Worm (Caenorhabditis elegans) whole organism, L1 larva: ENCODE data around the gene W10C4.1.
A peak's percentile ranks its signal among the peaks of the same experiment; 100 is the strongest.

Source experiments
- C34B4.2 ChIP-seq: sonication (generic microtip); optimal IDR thresholded peaks from 2 replicates; lab custom pipeline; 2017; ENCODE audit warnings: mild to moderate bottlenecking, missing genetic modification characterization, missing compliant biosample characterization
- alr-1 ChIP-seq: fragments of 200-800 bp; sonication (Bioruptor generic); optimal IDR thresholded peaks from 2 replicates; lab custom pipeline; 2018; ENCODE audit warnings: borderline replicate concordance, mild to moderate bottlenecking, missing genetic modification characterization, missing compliant biosample characterization
- blmp-1 ChIP-seq: fragments of 150-350 bp; optimal IDR thresholded peaks from 2 replicates; lab custom pipeline; 2014; ENCODE audit warnings: missing biosample characterization, missing genetic modification characterization
- ceh-63 ChIP-seq: fragments of 200-800 bp; sonication (Bioruptor generic); optimal IDR thresholded peaks from 2 replicates; lab custom pipeline; 2018; ENCODE audit warnings: mild to moderate bottlenecking, missing genetic modification characterization, missing compliant biosample characterization
- ceh-82 ChIP-seq, 3 experiments: fragments of 150-350 bp in 1 of 3; sonication (generic microtip) in 2 of 3; optimal IDR thresholded peaks; 2 replicates each; lab custom pipeline; 2014 to 2017; ENCODE audit warnings: missing biosample characterization in 3 of 3, missing genetic modification characterization in 3 of 3
- dsc-1 ChIP-seq: sonication (generic microtip); optimal IDR thresholded peaks from 2 replicates; lab custom pipeline; 2016; ENCODE audit warnings: mild to moderate bottlenecking, missing genetic modification characterization, missing compliant biosample characterization
- efl-1 ChIP-seq, 4 experiments: fragments of 150-350 bp; optimal IDR thresholded peaks in 3 of 4; peaks in 1 of 4; 1 replicate in 1 of 4; 2 replicates in 3 of 4; lab custom pipeline; 2014; ENCODE audit warnings: missing biosample characterization in 2 of 4, missing genetic modification characterization in 2 of 4, missing genetic modification reagents in 2 of 4
- efl-3 ChIP-seq: fragments of 200-800 bp; sonication (Bioruptor generic); optimal IDR thresholded peaks from 2 replicates; lab custom pipeline; 2018; ENCODE audit warnings: mild to moderate bottlenecking, missing genetic modification characterization, missing compliant biosample characterization
- egl-27 ChIP-seq, 2 experiments: fragments of 150-350 bp in 1 of 2; sonication (generic microtip); optimal IDR thresholded peaks; 3 replicates each; lab custom pipeline; 2017 to 2018; ENCODE audit warnings: missing biosample characterization in 2 of 2, missing genetic modification characterization in 2 of 2, missing genetic modification reagents in 2 of 2
- ets-5 ChIP-seq: fragments of 200-800 bp; sonication (Bioruptor generic); IDR thresholded peaks from 2 replicates; pipeline ENCODE4 v1.3.6; 2022; ENCODE audit warnings: missing genetic modification characterization, missing compliant biosample characterization
- fkh-10 ChIP-seq: sonication (generic microtip); optimal IDR thresholded peaks from 2 replicates; lab custom pipeline; 2017; ENCODE audit warnings: missing biosample characterization, missing genetic modification reagents, missing genetic modification characterization
- fkh-8 ChIP-seq: sonication (generic microtip); optimal IDR thresholded peaks from 2 replicates; lab custom pipeline; 2016; ENCODE audit warnings: mild to moderate bottlenecking, missing genetic modification characterization, missing compliant biosample characterization
- hpl-2 ChIP-seq: fragments of 150-350 bp; optimal IDR thresholded peaks from 2 replicates; lab custom pipeline; 2014; ENCODE audit warnings: missing biosample characterization, missing genetic modification reagents, missing genetic modification characterization
- irx-1 ChIP-seq: sonication (generic microtip); optimal IDR thresholded peaks from 2 replicates; lab custom pipeline; 2016; ENCODE audit warnings: missing genetic modification characterization, missing compliant biosample characterization
- isw-1 ChIP-seq: fragments of 200-800 bp; sonication (Bioruptor generic); IDR thresholded peaks from 2 replicates; pipeline ENCODE4 v1.3.6; 2022; ENCODE audit warnings: missing genetic modification characterization, missing compliant biosample characterization
- lin-14 ChIP-seq: fragments of 200-800 bp; sonication (Bioruptor generic); optimal IDR thresholded peaks from 2 replicates; lab custom pipeline; 2018; ENCODE audit warnings: mild to moderate bottlenecking, missing genetic modification characterization, moderate library complexity, missing compliant biosample characterization
- mep-1 ChIP-seq: fragments of 150-350 bp; optimal IDR thresholded peaks from 2 replicates; lab custom pipeline; 2014; ENCODE audit warnings: missing biosample characterization, missing genetic modification characterization
- nhr-28 ChIP-seq: fragments of 150-350 bp; optimal IDR thresholded peaks from 2 replicates; lab custom pipeline; 2014; ENCODE audit warnings: missing biosample characterization, missing genetic modification characterization
- nhr-47 ChIP-seq: sonication (generic microtip); optimal IDR thresholded peaks from 2 replicates; lab custom pipeline; 2016; ENCODE audit warnings: mild to moderate bottlenecking, missing genetic modification characterization, moderate library complexity, missing compliant biosample characterization
- nhr-84 ChIP-seq: sonication (generic microtip); optimal IDR thresholded peaks from 2 replicates; lab custom pipeline; 2017; ENCODE audit warnings: missing biosample characterization, missing genetic modification characterization
- nhr-85 ChIP-seq: sonication (generic microtip); peaks from one replicate; lab custom pipeline; 2016; ENCODE audit warnings: missing genetic modification characterization, inconsistent platforms, missing compliant biosample characterization
- rnt-1 ChIP-seq: sonication (generic microtip); optimal IDR thresholded peaks from 2 replicates; lab custom pipeline; 2016; ENCODE audit warnings: mild to moderate bottlenecking, missing genetic modification characterization, moderate library complexity, missing compliant biosample characterization
- snu-23 ChIP-seq: sonication (generic microtip); optimal IDR thresholded peaks from 2 replicates; lab custom pipeline; 2016; ENCODE audit warnings: missing genetic modification characterization, missing compliant biosample characterization
- swsn-7 ChIP-seq: sonication (generic microtip); optimal IDR thresholded peaks from 2 replicates; lab custom pipeline; 2016; ENCODE audit warnings: missing genetic modification characterization, missing compliant biosample characterization
- tbx-2 ChIP-seq: sonication (generic microtip); optimal IDR thresholded peaks from 2 replicates; lab custom pipeline; 2016; ENCODE audit warnings: missing genetic modification characterization, missing compliant biosample characterization

The W10C4.1 gene

ce11 chrIII:220368-220767, 13.4 kb upstream of the W10C4.1 start:
- TF ChIP-seq snu-23 (GFP tag; lab: Kevin White, UChicago) (peak; percentile 5), efl-1 (optimal IDR thresholded peaks at IDR 0.05; lab: Kevin White, UChicago) (peak; percentile 15 to 26), efl-1 (GFP tag; optimal IDR thresholded peaks at IDR 0.05 in 1 of 2; lab: Kevin White, UChicago) (no peak), rnt-1 (tag; lab: Kevin White, UChicago) (no peak), fkh-8 (tag; lab: Kevin White, UChicago) (peak; percentile 43), dsc-1 (tag; lab: Kevin White, UChicago) (no peak), ceh-82 (tag; optimal IDR thresholded peaks at IDR 0.05; lab: Kevin White, UChicago) (peak in 1 of 3 experiments; percentile 32)

ce11 chrIII:211387-211786, 4.5 kb upstream of the W10C4.1 start:
- TF ChIP-seq hpl-2 (GFP tag; lab: Kevin White, UChicago), result no peak
- peak; percentile 31 for TF ChIP-seq lin-14 (GFP tag; lab: Kevin White, UChicago)
- no peak for TF ChIP-seq ets-5 (GFP tag; lab: Robert Waterston, UW)
- peak; percentile 46 for TF ChIP-seq fkh-10 (GFP tag; lab: Kevin White, UChicago)
- TF ChIP-seq mep-1 (tag; lab: Kevin White, UChicago), result no peak
- TF ChIP-seq, all 84 proteins: peak for 2

- no peak for TF ChIP-seq C34B4.2 (tag; lab: Kevin White, UChicago)
- TF ChIP-seq nhr-28 (tag; lab: Kevin White, UChicago), result no peak
- no peak for TF ChIP-seq ceh-63 (GFP tag; lab: Kevin White, UChicago)
Measured at ce11 chrIII:209695-210091, 2.8 kb upstream of the W10C4.1 start, which contains the start of gene klp-20. Gene klp-20, plus strand, starts transcription at chrIII:209992.

- TF ChIP-seq nhr-47 (tag; lab: Kevin White, UChicago), result no peak
- peak; percentile 59 for TF ChIP-seq fkh-10 (GFP tag; lab: Kevin White, UChicago)
- no peak for TF ChIP-seq tbx-2 (tag; lab: Kevin White, UChicago)
- no peak for TF ChIP-seq alr-1 (tag; lab: Kevin White, UChicago)
Measured at ce11 chrIII:208793-209694, 2.1 kb upstream of the W10C4.1 start.

ce11 chrIII:203953-204352, 3.0 kb downstream of the W10C4.1 start:
- TF ChIP-seq efl-1 (optimal IDR thresholded peaks at IDR 0.05; lab: Kevin White, UChicago) (no peak), efl-1 (GFP tag; optimal IDR thresholded peaks at IDR 0.05 in 1 of 2; lab: Kevin White, UChicago) (peak in 1 of 2 experiments; percentile 67), irx-1 (tag; lab: Kevin White, UChicago) (no peak)

ce11 chrIII:194160-194559, 12.8 kb downstream of the W10C4.1 start, which contains the start of gene F40G9.17:
Gene F40G9.17, plus strand, starts transcription at chrIII:194460.
- TF ChIP-seq mep-1 (tag; lab: Kevin White, UChicago), result no peak
- peak; percentile 10 for TF ChIP-seq nhr-85 (tag; lab: Kevin White, UChicago)
- TF ChIP-seq, all 84 proteins: peak for 1

ce11 chrIII:191803-192202, 15.1 kb downstream of the W10C4.1 start, which contains the start of gene sec-20:
Gene sec-20, plus strand, starts transcription at chrIII:192103.
- no peak for TF ChIP-seq swsn-7
- no peak for TF ChIP-seq nhr-84 (tag; lab: Kevin White, UChicago)

- TF ChIP-seq blmp-1 (tag; lab: Kevin White, UChicago) (no peak), isw-1 (GFP tag; lab: Robert Waterston, UW) (no peak), fkh-8 (tag; lab: Kevin White, UChicago) (no peak), efl-3 (GFP tag; lab: Kevin White, UChicago) (no peak), snu-23 (GFP tag; lab: Kevin White, UChicago) (no peak), rnt-1 (tag; lab: Kevin White, UChicago) (no peak), ceh-82 (tag; optimal IDR thresholded peaks at IDR 0.05; lab: Kevin White, UChicago) (no peak), egl-27 (tag; optimal IDR thresholded peaks at IDR 0.05; lab: Kevin White, UChicago) (no peak)
Measured at ce11 chrIII:190686-191085, 16.2 kb downstream of the W10C4.1 start, which contains the start of gene cox-17. Gene cox-17, plus strand, starts transcription at chrIII:190986.
